Fruit fly (Drosophila melanogaster): ENCODE data around the gene dsx.

dsx gene

DNA sequence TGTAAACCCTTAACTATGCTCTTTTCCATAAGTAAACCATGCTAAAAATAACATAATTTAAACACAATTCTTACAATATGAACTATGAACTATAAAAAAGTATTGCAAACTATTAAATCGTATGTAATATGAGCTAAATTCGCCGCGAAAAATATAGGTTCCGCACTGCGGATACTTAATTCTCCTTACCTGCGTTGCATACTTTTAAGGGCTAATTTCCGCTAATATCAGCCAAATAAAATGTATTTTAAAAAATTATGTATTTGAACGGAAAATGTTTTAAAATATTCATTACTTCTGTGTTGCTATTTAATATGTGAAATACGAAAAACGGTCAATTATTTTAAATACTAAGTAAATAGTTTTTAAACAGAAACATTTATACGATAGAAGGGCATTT, at the start of gene dsx:
dsx (minus strand) TSS at position 62 of the 400 bp plus-strand sequence.
- TF ChIP-seq Eip93F (GFP tag; optimal IDR thresholded peaks at IDR 0.05), result no peak
- TF ChIP-seq Lpt (GFP tag; optimal IDR thresholded peaks at IDR 0.05), result no peak
- TF ChIP-seq salr (GFP tag; optimal IDR thresholded peaks at IDR 0.05), result peak in 1 of 2 experiments; percentile 72
- peak; percentile 6 for TF ChIP-seq cyc (GFP tag; optimal IDR thresholded peaks at IDR 0.05)
- peak; percentile 38 for TF ChIP-seq Hr4 (GFP tag; optimal IDR thresholded peaks at IDR 0.05)
- TF ChIP-seq CG32006 (GFP tag; optimal IDR thresholded peaks at IDR 0.05), result peak; percentile 67
- TF ChIP-seq lz (GFP tag; optimal IDR thresholded peaks at IDR 0.05), result peak; percentile 29
- TF ChIP-seq CG10631 (GFP tag; optimal IDR thresholded peaks at IDR 0.05), result peak; percentile 30
- TF ChIP-seq CG4318 (GFP tag; optimal IDR thresholded peaks at IDR 0.05), result peak; percentile 52
- no peak for TF ChIP-seq CG6792 (GFP tag; optimal IDR thresholded peaks at IDR 0.05)
- no peak for TF ChIP-seq Gug (GFP tag; IDR thresholded peaks at IDR 0.05)
- TF ChIP-seq CG11902 (GFP tag; optimal IDR thresholded peaks at IDR 0.05), result peak; percentile 16
- TF ChIP-seq acj6 (GFP tag; optimal IDR thresholded peaks at IDR 0.05), result peak; percentile 5
- peak; percentile 85 for TF ChIP-seq Eip78C (GFP tag)
- TF ChIP-seq pdm3 (GFP tag; optimal IDR thresholded peaks at IDR 0.05), result peak; percentile 29
- peak; percentile 5 for TF ChIP-seq topi (GFP tag; optimal IDR thresholded peaks at IDR 0.05)
- TF ChIP-seq CG6808 (GFP tag; optimal IDR thresholded peaks at IDR 0.05), result peak; percentile 35
- TF ChIP-seq Smox (GFP tag; optimal IDR thresholded peaks at IDR 0.05), result peak; percentile 38
- TF ChIP-seq esn (GFP tag; optimal IDR thresholded peaks at IDR 0.05), result peak; percentile 49
- TF ChIP-seq Met (GFP tag; optimal IDR thresholded peaks at IDR 0.05), result peak; percentile 35
- peak; percentile 6 for TF ChIP-seq OdsH (GFP tag; optimal IDR thresholded peaks at IDR 0.05)
- no peak for TF ChIP-seq Eip75B (GFP tag; optimal IDR thresholded peaks at IDR 0.05)
- no peak for TF ChIP-seq CG8632 (GFP tag; optimal IDR thresholded peaks at IDR 0.05)
- peak; percentile 30 for TF ChIP-seq fd59A (GFP tag; optimal IDR thresholded peaks at IDR 0.05)
- peak; percentile 49 for TF ChIP-seq CG31627 (GFP tag; optimal IDR thresholded peaks at IDR 0.05)

dm6 chr3R:8013121-8014009, 46.2 kb upstream of the dsx start, which contains the start of the genes CG10435 and Pbp95:
TSS of gene CG10435 (minus strand) at chr3R:8013201.
TSS of gene Pbp95 (plus strand) at chr3R:8013791.
- TF ChIP-seq cyc (GFP tag; optimal IDR thresholded peaks at IDR 0.05) (peak; percentile 52), eg (GFP tag; IDR thresholded peaks at IDR 0.05) (no peak; the same call in 1 of the 3 replicates), Hr4 (GFP tag; optimal IDR thresholded peaks at IDR 0.05) (peak; percentile 44), Lpt (GFP tag; optimal IDR thresholded peaks at IDR 0.05) (peak; percentile 45), Sox102F (GFP tag; optimal IDR thresholded peaks at IDR 0.05) (no peak), CG16779 (tag; optimal IDR thresholded peaks at IDR 0.05) (no peak), achi (GFP tag; optimal IDR thresholded peaks at IDR 0.05) (no peak), fkh (GFP tag; optimal IDR thresholded peaks at IDR 0.05) (no peak), dac (GFP tag; optimal IDR thresholded peaks at IDR 0.05) (no peak), CG15336 (GFP tag; IDR thresholded peaks at IDR 0.05) (no peak), fd85E (GFP tag; optimal IDR thresholded peaks at IDR 0.05) (no peak), net (GFP tag; optimal IDR thresholded peaks at IDR 0.05) (no peak), CG6792 (GFP tag; optimal IDR thresholded peaks at IDR 0.05) (no peak), Smox (GFP tag; optimal IDR thresholded peaks at IDR 0.05) (no peak), CG34406 (GFP tag; optimal IDR thresholded peaks at IDR 0.05) (no peak), Met (GFP tag; optimal IDR thresholded peaks at IDR 0.05) (no peak), CG8319 (GFP tag; optimal IDR thresholded peaks at IDR 0.05) (no peak), CG6854 (GFP tag; optimal IDR thresholded peaks at IDR 0.05) (no peak), Eip75B (GFP tag; optimal IDR thresholded peaks at IDR 0.05) (no peak), Blimp-1 (GFP tag; optimal IDR thresholded peaks at IDR 0.05) (no peak), CG9139 (GFP tag; optimal IDR thresholded peaks at IDR 0.05) (no peak), acj6 (GFP tag; optimal IDR thresholded peaks at IDR 0.05) (no peak), salr (GFP tag; optimal IDR thresholded peaks at IDR 0.05) (no peak), CG11902 (GFP tag; optimal IDR thresholded peaks at IDR 0.05) (peak; percentile 29), CG32006 (GFP tag; optimal IDR thresholded peaks at IDR 0.05) (no peak), CG31627 (GFP tag; optimal IDR thresholded peaks at IDR 0.05) (peak; percentile 53), CG4318 (GFP tag; optimal IDR thresholded peaks at IDR 0.05) (no peak), topi (GFP tag; optimal IDR thresholded peaks at IDR 0.05) (no peak), lz (GFP tag; optimal IDR thresholded peaks at IDR 0.05) (peak; percentile 58), CG11294 (GFP tag; IDR thresholded peaks at IDR 0.05) (0 out of 2 replicates have a peak, but pooled peaks have one; percentile 24), Gug (GFP tag; IDR thresholded peaks at IDR 0.05) (no peak), CG11762 (GFP tag; optimal IDR thresholded peaks at IDR 0.05; ENCODE audit: insufficient read depth) (peak; percentile 3), CG8632 (GFP tag; optimal IDR thresholded peaks at IDR 0.05) (no peak), Eip93F (GFP tag; optimal IDR thresholded peaks at IDR 0.05) (no peak), Sox14 (GFP tag; optimal IDR thresholded peaks at IDR 0.05) (peak; percentile 55), Sox15 (GFP tag; optimal IDR thresholded peaks at IDR 0.05) (no peak), CG10669 (GFP tag; optimal IDR thresholded peaks at IDR 0.05) (no peak), Hr38 (GFP tag; optimal IDR thresholded peaks at IDR 0.05) (no peak), Eip78C (GFP tag) (no peak)
